Worm (Caenorhabditis elegans) whole organism, L2 larva: ENCODE data around the gene T23F6.5.

Source experiments
- C34F6.9 ChIP-seq: fragments of 150-350 bp; optimal IDR thresholded peaks from 2 replicates; lab custom pipeline; 2014; ENCODE audit warnings: missing biosample characterization, missing genetic modification characterization
- F13H6.1 ChIP-seq: sonication (generic microtip); optimal IDR thresholded peaks from 2 replicates; lab custom pipeline; 2016; ENCODE audit warnings: missing genetic modification characterization, missing compliant biosample characterization
- Y55F3AM.14 ChIP-seq: fragments of 200-800 bp; sonication (Bioruptor generic); optimal IDR thresholded peaks from 2 replicates; lab custom pipeline; 2018; ENCODE audit warnings: mild to moderate bottlenecking, missing genetic modification characterization, missing compliant biosample characterization
- alr-1 ChIP-seq: fragments of 150-350 bp; optimal IDR thresholded peaks from 2 replicates; lab custom pipeline; 2014; ENCODE audit warnings: missing biosample characterization, missing genetic modification characterization
- ceh-16 ChIP-seq: fragments of 150-350 bp; optimal IDR thresholded peaks from 2 replicates; lab custom pipeline; 2014; ENCODE audit warnings: missing biosample characterization, missing genetic modification characterization
- ceh-82 ChIP-seq: fragments of 150-350 bp; optimal IDR thresholded peaks from 2 replicates; lab custom pipeline; 2014; ENCODE audit warnings: missing biosample characterization, missing genetic modification characterization
- crh-2 ChIP-seq: sonication (generic microtip); optimal IDR thresholded peaks from 2 replicates; lab custom pipeline; 2017; ENCODE audit warnings: missing biosample characterization, missing genetic modification characterization
- egl-27 ChIP-seq: sonication (generic microtip); optimal IDR thresholded peaks from 3 replicates; lab custom pipeline; 2017; ENCODE audit warnings: missing biosample characterization, missing genetic modification reagents, missing genetic modification characterization
- elt-1 ChIP-seq: fragments of 150-350 bp; optimal IDR thresholded peaks from 2 replicates; lab custom pipeline; 2014; ENCODE audit warnings: missing biosample characterization, missing genetic modification characterization
- fos-1 ChIP-seq: fragments of 150-350 bp; optimal IDR thresholded peaks from 2 replicates; lab custom pipeline; 2014; ENCODE audit warnings: missing biosample characterization, missing genetic modification characterization
- gmeb-1 ChIP-seq: fragments of 150-350 bp; optimal IDR thresholded peaks from 2 replicates; lab custom pipeline; 2014; ENCODE audit warnings: missing biosample characterization, missing genetic modification characterization
- lin-11 ChIP-seq: fragments of 150-350 bp; sonication (generic microtip); optimal IDR thresholded peaks from 2 replicates; lab custom pipeline; 2014; ENCODE audit warnings: missing biosample characterization, missing genetic modification characterization, inconsistent platforms, mixed read lengths
- lin-39 ChIP-seq: fragments of 150-350 bp; optimal IDR thresholded peaks from 2 replicates; lab custom pipeline; 2014; ENCODE audit warnings: missing biosample characterization, missing genetic modification reagents, missing genetic modification characterization
- lsy-2 ChIP-seq, 2 experiments: fragments of 150-350 bp in 1 of 2; sonication (generic microtip) in 1 of 2; optimal IDR thresholded peaks; 2 replicates each; lab custom pipeline; 2014 to 2017; ENCODE audit warnings: missing biosample characterization in 2 of 2, missing genetic modification characterization in 2 of 2
- mab-5 ChIP-seq: fragments of 150-350 bp; optimal IDR thresholded peaks from 2 replicates; lab custom pipeline; 2014; ENCODE audit warnings: missing biosample characterization, missing genetic modification characterization
- mdl-1 ChIP-seq, 2 experiments: fragments of 150-350 bp in 1 of 2; sonication (generic microtip) in 1 of 2; optimal IDR thresholded peaks; 2 replicates each; lab custom pipeline; 2017; ENCODE audit warnings: missing biosample characterization in 2 of 2, missing genetic modification characterization in 2 of 2
- nhr-10 ChIP-seq: sonication (generic microtip); optimal IDR thresholded peaks from 2 replicates; lab custom pipeline; 2017; ENCODE audit warnings: missing biosample characterization, missing genetic modification characterization
- nhr-11 ChIP-seq: fragments of 150-350 bp; optimal IDR thresholded peaks from 2 replicates; lab custom pipeline; 2014; ENCODE audit warnings: missing biosample characterization, missing genetic modification characterization
- nhr-12 ChIP-seq: fragments of 150-350 bp; optimal IDR thresholded peaks from 2 replicates; lab custom pipeline; 2014; ENCODE audit warnings: missing biosample characterization, missing genetic modification characterization
- nhr-129 ChIP-seq: fragments of 150-350 bp; optimal IDR thresholded peaks from 2 replicates; lab custom pipeline; 2014; ENCODE audit warnings: missing biosample characterization, missing genetic modification characterization
- nhr-21 ChIP-seq: fragments of 150-350 bp; optimal IDR thresholded peaks from 2 replicates; lab custom pipeline; 2014; ENCODE audit warnings: missing biosample characterization, missing genetic modification characterization
- nhr-25 ChIP-seq: fragments of 150-350 bp; sonication (generic microtip); optimal IDR thresholded peaks from 3 replicates; lab custom pipeline; 2014; ENCODE audit warnings: missing biosample characterization, missing genetic modification characterization
- peb-1 ChIP-seq: fragments of 150-350 bp; optimal IDR thresholded peaks from 2 replicates; lab custom pipeline; 2014; ENCODE audit warnings: missing biosample characterization, missing genetic modification characterization
- sem-4 ChIP-seq: fragments of 150-350 bp; optimal IDR thresholded peaks from 2 replicates; lab custom pipeline; 2014; ENCODE audit warnings: missing biosample characterization, missing genetic modification reagents, missing genetic modification characterization
- skn-1 ChIP-seq: sonication (generic microtip); optimal IDR thresholded peaks from 2 replicates; lab custom pipeline; 2017; ENCODE audit warnings: missing biosample characterization, missing genetic modification characterization
- sma-3 ChIP-seq: sonication (generic microtip); optimal IDR thresholded peaks from 2 replicates; lab custom pipeline; 2016; ENCODE audit warnings: missing genetic modification reagents, missing genetic modification characterization, missing compliant biosample characterization
- sma-9 ChIP-seq, 2 experiments: fragments of 150-350 bp in 1 of 2; sonication (generic microtip) in 1 of 2; optimal IDR thresholded peaks; 2 replicates each; lab custom pipeline; 2014 to 2016; ENCODE audit warnings: missing genetic modification characterization in 2 of 2, mild to moderate bottlenecking in 1 of 2, missing biosample characterization in 1 of 2, missing compliant biosample characterization in 1 of 2, missing genetic modification reagents in 1 of 2, moderate library complexity in 1 of 2
- zag-1 ChIP-seq: fragments of 150-350 bp; optimal IDR thresholded peaks from 2 replicates; lab custom pipeline; 2014; ENCODE audit warnings: missing biosample characterization, missing genetic modification characterization
- ztf-11 ChIP-seq: sonication (generic microtip); optimal IDR thresholded peaks from 2 replicates; lab custom pipeline; 2017; ENCODE audit warnings: missing biosample characterization, missing genetic modification characterization
- ztf-4 ChIP-seq: fragments of 150-350 bp; optimal IDR thresholded peaks from 2 replicates; lab custom pipeline; 2014; ENCODE audit warnings: missing biosample characterization, missing genetic modification characterization

The T23F6.5 gene

DNA sequence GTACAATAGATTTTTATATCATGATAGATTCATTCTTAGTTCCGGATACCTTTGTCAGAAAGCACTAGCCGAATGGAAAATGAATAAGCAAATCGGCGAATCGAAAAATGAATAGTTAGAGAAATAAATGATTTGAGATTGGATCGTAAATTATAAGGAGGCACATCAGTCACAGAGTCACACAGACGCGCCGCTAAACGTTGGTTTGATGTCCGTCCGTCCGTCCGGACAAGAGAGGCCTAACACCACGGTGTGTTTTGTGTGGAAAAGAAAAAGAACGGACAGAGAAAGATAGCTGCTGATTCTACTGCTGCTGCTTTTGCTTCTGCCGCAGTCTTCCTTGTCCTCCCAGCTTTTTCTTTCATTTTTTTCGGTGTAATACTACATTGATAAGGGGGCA lies 40.4 kb downstream of the T23F6.5 start:
- TF ChIP-seq nhr-21 (tag; lab: Kevin White, UChicago) = no peak
- peak; percentile 15 for TF ChIP-seq fos-1 (tag; lab: Kevin White, UChicago)
- TF ChIP-seq skn-1 = no peak
- TF ChIP-seq, all 48 proteins: peak for 1

DNA sequence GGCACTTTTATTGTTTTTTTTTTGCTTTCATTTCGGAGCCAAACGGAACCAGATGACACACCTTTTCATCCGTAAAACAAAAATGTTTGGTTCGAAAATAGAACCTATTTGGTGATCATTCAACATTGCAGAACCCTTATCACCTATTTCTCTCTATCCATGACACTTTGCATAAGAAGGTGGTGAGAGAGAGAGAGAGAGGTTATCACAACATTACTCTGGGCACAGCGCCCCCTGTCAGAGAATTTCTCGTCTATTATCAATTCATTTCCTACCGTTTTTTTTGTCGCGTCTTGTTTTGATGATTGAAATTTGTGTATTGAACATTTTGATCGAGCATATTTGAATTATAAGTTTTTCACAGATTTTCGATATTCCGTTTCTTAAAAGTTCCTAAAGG lies 41.1 kb downstream of the T23F6.5 start:
- TF ChIP-seq fos-1 (tag; lab: Kevin White, UChicago) (peak; percentile 75), elt-1 (tag; lab: Kevin White, UChicago) (no peak)
- TF ChIP-seq, all 48 proteins: peak for 1

DNA sequence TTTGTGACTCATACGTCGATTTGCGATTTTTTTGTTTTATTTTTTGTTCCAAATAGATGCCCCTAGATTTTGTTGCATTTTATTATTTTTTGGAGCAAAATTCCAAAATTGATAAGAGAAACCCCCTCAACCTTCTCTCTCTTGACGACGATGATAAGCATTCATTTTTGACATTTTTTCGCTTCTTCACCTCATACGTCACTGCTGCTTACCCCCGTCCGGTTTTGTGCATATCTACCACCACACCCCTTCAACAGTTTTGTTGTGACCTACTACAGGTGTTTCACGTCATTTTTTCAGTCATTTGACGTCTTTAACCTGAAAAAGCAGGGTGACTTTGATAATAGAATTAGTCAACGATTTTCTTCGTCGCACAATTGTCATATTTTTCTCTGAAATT lies 42.5 kb downstream of the T23F6.5 start:
- TF ChIP-seq sma-3 (GFP tag; lab: Kevin White, UChicago) = no peak
- TF ChIP-seq peb-1 (tag; lab: Kevin White, UChicago) = no peak
- peak; percentile 24 for TF ChIP-seq gmeb-1 (tag; lab: Kevin White, UChicago)
- TF ChIP-seq fos-1 (tag; lab: Kevin White, UChicago) = peak; percentile 79
- no peak for TF ChIP-seq lin-11 (tag; lab: Kevin White, UChicago)
- TF ChIP-seq mdl-1 (tag; optimal IDR thresholded peaks at IDR 0.05; lab: Kevin White, UChicago) = no peak
- TF ChIP-seq F13H6.1 = peak; percentile 23
- no peak for TF ChIP-seq zag-1 (tag; lab: Kevin White, UChicago)
- TF ChIP-seq nhr-25 (tag; lab: Kevin White, UChicago) = no peak
- TF ChIP-seq crh-2 (tag; lab: Kevin White, UChicago) = no peak
- TF ChIP-seq alr-1 = no peak
- no peak for TF ChIP-seq nhr-10 (tag; lab: Kevin White, UChicago)
- TF ChIP-seq nhr-11 (tag; lab: Kevin White, UChicago) = no peak
- TF ChIP-seq lsy-2 (tag; optimal IDR thresholded peaks at IDR 0.05; lab: Kevin White, UChicago) = no peak
- no peak for TF ChIP-seq skn-1
- TF ChIP-seq lin-39 (tag; lab: Kevin White, UChicago) = no peak
- TF ChIP-seq sem-4 = no peak
- TF ChIP-seq nhr-21 (tag; lab: Kevin White, UChicago) = no peak
- TF ChIP-seq ztf-11 (tag; lab: Kevin White, UChicago) = no peak
- no peak for TF ChIP-seq nhr-129 (tag; lab: Kevin White, UChicago)
- TF ChIP-seq, all 48 proteins: peak for 3

DNA sequence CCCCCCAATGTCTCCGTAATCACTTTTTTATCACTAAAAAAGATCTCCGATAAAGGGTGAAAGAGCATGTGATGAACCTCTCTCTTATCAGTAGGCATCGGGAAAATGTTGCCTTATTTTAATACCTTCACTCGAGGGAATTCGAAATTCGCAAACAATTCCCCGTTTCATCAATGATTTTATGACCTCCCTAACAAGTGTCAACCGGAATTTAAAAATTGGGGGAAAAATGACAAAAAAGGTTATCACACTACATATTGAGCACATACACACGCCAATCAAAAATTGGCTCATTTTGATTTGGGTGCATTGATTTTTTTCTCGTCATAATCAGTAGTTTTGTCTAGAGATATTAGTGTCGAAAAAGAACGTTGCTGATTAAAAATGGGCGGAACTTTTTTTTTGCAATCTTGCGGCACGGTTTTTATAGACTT lies 51.6 kb downstream of the T23F6.5 start:
- TF ChIP-seq sma-9 (GFP tag; optimal IDR thresholded peaks at IDR 0.05; lab: Kevin White, UChicago) (peak; percentile 33), sma-9 (tag; optimal IDR thresholded peaks at IDR 0.05; lab: Kevin White, UChicago) (no peak), ztf-4 (tag; lab: Kevin White, UChicago) (no peak), Y55F3AM.14 (GFP tag; lab: Kevin White, UChicago) (no peak), crh-2 (tag; lab: Kevin White, UChicago) (peak; percentile 4), ceh-16 (tag; lab: Kevin White, UChicago) (no peak), egl-27 (peak; percentile 7), zag-1 (tag; lab: Kevin White, UChicago) (no peak), fos-1 (tag; lab: Kevin White, UChicago) (peak; percentile 94)
- TF ChIP-seq, all 48 proteins: peak for 4

DNA sequence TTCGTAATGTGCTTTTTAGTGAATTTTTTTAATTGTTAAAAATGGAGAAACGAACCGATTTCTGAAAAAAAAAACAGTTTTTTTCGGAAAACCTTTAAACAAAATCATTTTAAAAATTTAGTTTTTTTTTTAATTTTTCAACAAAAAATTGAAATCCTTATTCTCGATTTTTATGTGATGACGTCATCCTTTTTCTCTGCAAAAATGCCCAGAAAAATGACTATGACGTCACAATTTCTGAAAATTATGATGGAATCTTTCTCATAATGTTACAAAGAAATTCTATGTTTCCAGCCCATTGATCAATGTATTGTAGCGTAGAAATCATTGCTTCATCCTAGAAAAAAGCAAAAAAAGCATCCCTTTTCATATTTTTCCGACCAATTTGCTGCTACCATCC lies 52.0 kb downstream of the T23F6.5 start:
- TF ChIP-seq skn-1 (no peak), ceh-82 (no peak), ceh-16 (tag; lab: Kevin White, UChicago) (no peak)
- TF ChIP-seq, all 48 proteins: peak for 0

DNA sequence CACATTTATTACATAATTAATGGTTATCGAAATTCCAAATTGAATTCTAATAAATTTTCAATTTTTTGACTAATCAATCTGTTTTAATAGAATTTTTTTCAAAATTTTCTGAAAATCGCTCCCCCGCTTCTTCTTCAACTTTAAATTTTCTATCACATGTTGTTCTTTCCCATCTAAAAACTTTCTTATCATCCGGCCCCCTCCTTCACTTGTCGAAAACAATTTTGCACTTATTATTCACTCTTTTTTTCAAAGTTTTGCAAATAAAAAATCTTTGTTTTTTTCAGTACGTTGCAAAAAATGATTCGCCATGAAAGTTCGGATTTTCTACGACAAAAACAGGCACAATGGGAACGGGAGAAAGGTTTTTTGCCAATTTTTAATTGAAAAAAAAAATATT lies 53.0 kb downstream of the T23F6.5 start, which contains the start of gene T23B5.3:
T23B5.3 (plus strand) TSS at position 301 of the 400 bp plus-strand sequence.
- TF ChIP-seq ceh-16 (tag; lab: Kevin White, UChicago) = no peak
- TF ChIP-seq ztf-11 (tag; lab: Kevin White, UChicago) = no peak
- TF ChIP-seq nhr-11 (tag; lab: Kevin White, UChicago) = no peak
- TF ChIP-seq egl-27 = no peak
- no peak for TF ChIP-seq skn-1

DNA sequence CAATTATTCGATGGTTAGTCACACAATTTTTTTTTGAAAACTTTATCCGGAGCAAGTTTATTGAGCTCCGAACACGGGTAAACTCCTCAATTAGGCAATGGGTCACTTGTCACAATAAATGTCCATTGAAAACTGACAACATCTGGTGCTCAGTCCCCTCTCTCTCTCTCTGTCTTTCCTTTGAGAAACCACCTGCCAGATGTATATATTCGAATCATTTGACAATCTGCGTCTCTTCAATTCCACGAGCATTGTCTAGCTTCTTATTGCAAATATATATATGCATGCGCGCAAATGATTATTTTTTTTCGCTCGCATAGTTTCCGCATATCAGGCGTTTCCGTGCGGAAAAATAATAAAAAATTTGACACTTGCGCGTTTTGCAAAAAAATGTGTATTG lies 55.5 kb downstream of the T23F6.5 start:
- TF ChIP-seq alr-1 (no peak), C34F6.9 (tag; lab: Kevin White, UChicago) (no peak), mab-5 (no peak), mdl-1 (tag; optimal IDR thresholded peaks at IDR 0.05; lab: Kevin White, UChicago) (no peak), nhr-12 (tag; lab: Kevin White, UChicago) (no peak), elt-1 (tag; lab: Kevin White, UChicago) (no peak), nhr-21 (tag; lab: Kevin White, UChicago) (no peak)
